Worm (Caenorhabditis elegans): ENCODE measurements around the gene K12H6.9.

DNA sequence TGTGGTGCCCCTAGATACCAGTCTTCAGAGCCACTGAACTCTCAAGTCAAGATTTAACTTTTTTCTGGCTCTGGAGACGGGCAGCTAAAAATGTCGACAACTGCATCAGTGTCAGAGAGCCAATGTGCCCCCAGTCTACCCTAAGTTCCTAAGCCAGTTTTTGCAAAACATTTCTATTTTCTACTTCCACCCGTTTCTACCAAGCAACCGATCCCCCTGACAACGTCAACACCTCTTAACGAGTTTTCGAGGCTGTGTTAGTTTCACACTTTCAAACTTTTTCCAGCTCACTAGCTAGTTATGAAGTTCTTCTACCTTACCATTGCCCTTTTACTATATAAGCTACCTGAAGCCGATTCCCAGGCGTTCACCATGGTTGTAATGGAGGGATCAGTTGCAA lies 40.0 kb downstream of the K12H6.9 start, which contains the start of gene Y110A2AL.5:
- TF ChIP-seq ama-1 (optimal IDR thresholded peaks at IDR 0.05) (no peak), B0310.2 (tag; optimal IDR thresholded peaks at IDR 0.05) (no peak), sea-1 (GFP tag; conservative IDR thresholded peaks at IDR 0.05) (no peak), flt-1 (GFP tag; IDR thresholded peaks at IDR 0.05) (no peak), F13C5.2 (tag; optimal IDR thresholded peaks at IDR 0.05) (no peak), ceh-13 (GFP tag; optimal IDR thresholded peaks at IDR 0.05) (no peak), tbx-11 (GFP tag; IDR thresholded peaks at IDR 0.05) (no peak), pes-1 (GFP tag; IDR thresholded peaks at IDR 0.05) (no peak), scrt-1 (GFP tag; IDR thresholded peaks at IDR 0.05) (no peak), ceh-36 (tag; optimal IDR thresholded peaks at IDR 0.05) (no peak), hmbx-1 (tag; optimal IDR thresholded peaks at IDR 0.05) (no peak), hnd-1 (tag; optimal IDR thresholded peaks at IDR 0.05) (no peak)
